Worm (Caenorhabditis elegans) whole organism, L1 larva: Measurements from ENCODE around the gene sams-5.

ENCODE experiments used
- C04F5.9 ChIP-seq: sonication (generic microtip); optimal IDR thresholded peaks from 2 replicates; lab custom pipeline; 2016; ENCODE audit warnings: missing genetic modification characterization, missing compliant biosample characterization
- C34B4.2 ChIP-seq: sonication (generic microtip); optimal IDR thresholded peaks from 2 replicates; lab custom pipeline; 2017; ENCODE audit warnings: mild to moderate bottlenecking, missing genetic modification characterization, missing compliant biosample characterization
- F16B12.6 ChIP-seq: fragments of 150-350 bp; optimal IDR thresholded peaks from 2 replicates; lab custom pipeline; 2014; ENCODE audit warnings: missing biosample characterization, missing genetic modification characterization
- Y116A8C.19 ChIP-seq: sonication (generic microtip); optimal IDR thresholded peaks from 2 replicates; lab custom pipeline; 2016; ENCODE audit warnings: missing compliant biosample characterization, missing genetic modification characterization, borderline replicate concordance
- aha-1 ChIP-seq: fragments of 150-350 bp; optimal IDR thresholded peaks from 2 replicates; lab custom pipeline; 2014; ENCODE audit warnings: missing biosample characterization, missing genetic modification characterization
- alr-1 ChIP-seq: fragments of 200-800 bp; sonication (Bioruptor generic); optimal IDR thresholded peaks from 2 replicates; lab custom pipeline; 2018; ENCODE audit warnings: borderline replicate concordance, mild to moderate bottlenecking, missing genetic modification characterization, missing compliant biosample characterization
- ama-1 ChIP-seq: fragments of 150-350 bp; optimal IDR thresholded peaks from 2 replicates; lab custom pipeline; 2014
- ceh-63 ChIP-seq: fragments of 200-800 bp; sonication (Bioruptor generic); optimal IDR thresholded peaks from 2 replicates; lab custom pipeline; 2018; ENCODE audit warnings: mild to moderate bottlenecking, missing genetic modification characterization, missing compliant biosample characterization
- ceh-8 ChIP-seq: fragments of 200-800 bp; sonication (Bioruptor generic); optimal IDR thresholded peaks from 2 replicates; lab custom pipeline; 2018; ENCODE audit warnings: mild to moderate bottlenecking, missing genetic modification characterization, moderate library complexity, missing compliant biosample characterization
- ceh-88 ChIP-seq: fragments of 200-800 bp; sonication (Bioruptor generic); IDR thresholded peaks from 2 replicates; pipeline ENCODE4 v1.3.6; 2022; ENCODE audit warnings: missing genetic modification characterization, missing compliant biosample characterization
- ces-1 ChIP-seq: fragments of 150-350 bp; optimal IDR thresholded peaks from 2 replicates; lab custom pipeline; 2014; ENCODE audit warnings: missing biosample characterization, missing genetic modification reagents, missing genetic modification characterization
- dpl-1 ChIP-seq, 3 experiments: fragments of 150-350 bp in 2 of 3; sonication (generic microtip) in 1 of 3; optimal IDR thresholded peaks; 2 replicates each; lab custom pipeline; 2014 to 2017; ENCODE audit warnings: missing biosample characterization in 3 of 3, missing genetic modification characterization in 3 of 3, missing genetic modification reagents in 3 of 3
- egl-13 ChIP-seq: sonication (generic microtip); optimal IDR thresholded peaks from 2 replicates; lab custom pipeline; 2016; ENCODE audit warnings: missing genotype, missing genetic modification reagents, missing genetic modification characterization, missing compliant biosample characterization
- elt-2 ChIP-seq: sonication (generic microtip); optimal IDR thresholded peaks from 2 replicates; lab custom pipeline; 2016; ENCODE audit warnings: missing genetic modification characterization, mild to moderate bottlenecking, inconsistent platforms, missing compliant biosample characterization, missing genetic modification reagents
- elt-3 ChIP-seq, 6 experiments: fragments of 150-350 bp in 1 of 6; sonication (generic microtip); optimal IDR thresholded peaks; 2 replicates each; lab custom pipeline; 2017 to 2018; ENCODE audit warnings: missing biosample characterization in 6 of 6, missing genetic modification characterization in 6 of 6, inconsistent platforms in 1 of 6
- ets-5 ChIP-seq: fragments of 200-800 bp; sonication (Bioruptor generic); IDR thresholded peaks from 2 replicates; pipeline ENCODE4 v1.3.6; 2022; ENCODE audit warnings: missing genetic modification characterization, missing compliant biosample characterization
- fkh-8 ChIP-seq: sonication (generic microtip); optimal IDR thresholded peaks from 2 replicates; lab custom pipeline; 2016; ENCODE audit warnings: mild to moderate bottlenecking, missing genetic modification characterization, missing compliant biosample characterization
- fos-1 ChIP-seq: fragments of 150-350 bp; optimal IDR thresholded peaks from 2 replicates; lab custom pipeline; 2014; ENCODE audit warnings: missing biosample characterization, missing genetic modification characterization
- grh-1 ChIP-seq: fragments of 200-800 bp; sonication (Bioruptor generic); IDR thresholded peaks from 2 replicates; pipeline ENCODE4 v1.3.6; 2022; ENCODE audit warnings: missing genetic modification reagents, missing genetic modification characterization, missing compliant biosample characterization
- hlh-17 ChIP-seq: fragments of 200-800 bp; sonication (Bioruptor generic); optimal IDR thresholded peaks from 2 replicates; lab custom pipeline; 2018; ENCODE audit warnings: missing genetic modification characterization, mild to moderate bottlenecking, missing compliant biosample characterization, moderate library complexity, borderline replicate concordance
- hpl-2 ChIP-seq: fragments of 150-350 bp; optimal IDR thresholded peaks from 2 replicates; lab custom pipeline; 2014; ENCODE audit warnings: missing biosample characterization, missing genetic modification reagents, missing genetic modification characterization
- irx-1 ChIP-seq: sonication (generic microtip); optimal IDR thresholded peaks from 2 replicates; lab custom pipeline; 2016; ENCODE audit warnings: missing genetic modification characterization, missing compliant biosample characterization
- lin-13 ChIP-seq: fragments of 150-350 bp; optimal IDR thresholded peaks from 2 replicates; lab custom pipeline; 2014; ENCODE audit warnings: missing biosample characterization, missing genetic modification reagents, missing genetic modification characterization
- lin-14 ChIP-seq: fragments of 200-800 bp; sonication (Bioruptor generic); optimal IDR thresholded peaks from 2 replicates; lab custom pipeline; 2018; ENCODE audit warnings: mild to moderate bottlenecking, missing genetic modification characterization, moderate library complexity, missing compliant biosample characterization
- lin-15B ChIP-seq: fragments of 150-350 bp; sonication (generic microtip); optimal IDR thresholded peaks from 3 replicates; lab custom pipeline; 2014; ENCODE audit warnings: missing biosample characterization, missing genetic modification characterization
- lin-39 ChIP-seq: fragments of 150-350 bp; optimal IDR thresholded peaks from 2 replicates; lab custom pipeline; 2014; ENCODE audit warnings: missing biosample characterization, missing genetic modification reagents, missing genetic modification characterization
- mab-9 ChIP-seq: fragments of 200-800 bp; sonication (Bioruptor generic); IDR thresholded peaks from 2 replicates; pipeline ENCODE4 v1.3.6; 2022; ENCODE audit warnings: missing genetic modification reagents, missing genetic modification characterization, missing compliant biosample characterization
- mdl-1 ChIP-seq, 2 experiments: fragments of 150-350 bp; optimal IDR thresholded peaks; 2 replicates each; lab custom pipeline; 2014 to 2017; ENCODE audit warnings: missing biosample characterization in 2 of 2, missing genetic modification characterization in 2 of 2, inconsistent platforms in 1 of 2
- mef-2 ChIP-seq: fragments of 150-350 bp; optimal IDR thresholded peaks from 2 replicates; lab custom pipeline; 2014; ENCODE audit warnings: missing biosample characterization, missing genetic modification characterization
- mep-1 ChIP-seq: fragments of 150-350 bp; optimal IDR thresholded peaks from 2 replicates; lab custom pipeline; 2014; ENCODE audit warnings: missing biosample characterization, missing genetic modification characterization
- nhr-11 ChIP-seq: fragments of 150-350 bp; optimal IDR thresholded peaks from 2 replicates; lab custom pipeline; 2014; ENCODE audit warnings: missing biosample characterization, missing genetic modification characterization
- nhr-19 ChIP-seq: fragments of 200-800 bp; sonication (Bioruptor generic); conservative IDR thresholded peaks from 2 replicates; pipeline ENCODE4 v1.3.6; 2022; ENCODE audit warnings: missing genetic modification characterization, missing compliant biosample characterization
- nhr-20 ChIP-seq: sonication (generic microtip); optimal IDR thresholded peaks from 2 replicates; lab custom pipeline; 2016; ENCODE audit warnings: mild to moderate bottlenecking, missing genetic modification characterization, missing compliant biosample characterization
- nhr-28 ChIP-seq: fragments of 150-350 bp; optimal IDR thresholded peaks from 2 replicates; lab custom pipeline; 2014; ENCODE audit warnings: missing biosample characterization, missing genetic modification characterization
- nhr-47 ChIP-seq: sonication (generic microtip); optimal IDR thresholded peaks from 2 replicates; lab custom pipeline; 2016; ENCODE audit warnings: mild to moderate bottlenecking, missing genetic modification characterization, moderate library complexity, missing compliant biosample characterization
- nhr-90 ChIP-seq: sonication (generic microtip); optimal IDR thresholded peaks from 2 replicates; lab custom pipeline; 2016; ENCODE audit warnings: mild to moderate bottlenecking, missing genetic modification characterization, missing compliant biosample characterization; ENCODE audit not compliant: poor library complexity
- pax-3 ChIP-seq: fragments of 200-800 bp; sonication (Bioruptor generic); optimal IDR thresholded peaks from 2 replicates; lab custom pipeline; 2018; ENCODE audit warnings: mild to moderate bottlenecking, missing genetic modification characterization, moderate library complexity, missing compliant biosample characterization
- pqm-1 ChIP-seq: sonication (generic microtip); optimal IDR thresholded peaks from 3 replicates; lab custom pipeline; 2017; ENCODE audit warnings: missing biosample characterization, missing genetic modification characterization
- rnt-1 ChIP-seq: sonication (generic microtip); optimal IDR thresholded peaks from 2 replicates; lab custom pipeline; 2016; ENCODE audit warnings: mild to moderate bottlenecking, missing genetic modification characterization, moderate library complexity, missing compliant biosample characterization
- snpc-4 ChIP-seq: fragments of 150-350 bp; optimal IDR thresholded peaks from 2 replicates; lab custom pipeline; 2014; ENCODE audit warnings: missing biosample characterization, missing genetic modification characterization
- snu-23 ChIP-seq: sonication (generic microtip); optimal IDR thresholded peaks from 2 replicates; lab custom pipeline; 2016; ENCODE audit warnings: missing genetic modification characterization, missing compliant biosample characterization
- sox-4 ChIP-seq: sonication (generic microtip); optimal IDR thresholded peaks from 2 replicates; lab custom pipeline; 2016; ENCODE audit warnings: missing genetic modification characterization, missing compliant biosample characterization
- swsn-7 ChIP-seq: sonication (generic microtip); optimal IDR thresholded peaks from 2 replicates; lab custom pipeline; 2016; ENCODE audit warnings: missing genetic modification characterization, missing compliant biosample characterization
- tlp-1 ChIP-seq: fragments of 150-350 bp; optimal IDR thresholded peaks from 2 replicates; lab custom pipeline; 2014; ENCODE audit warnings: missing biosample characterization, missing genetic modification characterization
- unc-30 ChIP-seq: sonication (generic microtip); optimal IDR thresholded peaks from 2 replicates; lab custom pipeline; 2017; ENCODE audit warnings: missing biosample characterization, missing genetic modification characterization
- unc-62 ChIP-seq: fragments of 150-350 bp; optimal IDR thresholded peaks from 2 replicates; lab custom pipeline; 2014; ENCODE audit warnings: missing biosample characterization, missing genetic modification reagents, missing genetic modification characterization
- unc-86 ChIP-seq: sonication (generic microtip); optimal IDR thresholded peaks from 2 replicates; lab custom pipeline; 2016; ENCODE audit warnings: missing genetic modification characterization, missing compliant biosample characterization
- unc-98 ChIP-seq: fragments of 200-800 bp; sonication (Bioruptor generic); IDR thresholded peaks from 2 replicates; pipeline ENCODE4 v1.3.6; 2022; ENCODE audit warnings: missing genetic modification characterization, missing compliant biosample characterization
- vab-15 ChIP-seq: sonication (generic microtip); optimal IDR thresholded peaks from 2 replicates; lab custom pipeline; 2017; ENCODE audit warnings: missing genotype, mild to moderate bottlenecking, missing genetic modification characterization, missing compliant biosample characterization
- zag-1 ChIP-seq: fragments of 150-350 bp; optimal IDR thresholded peaks from 2 replicates; lab custom pipeline; 2014; ENCODE audit warnings: missing biosample characterization, missing genetic modification characterization
- zip-4 ChIP-seq: fragments of 200-800 bp; sonication (Bioruptor generic); optimal IDR thresholded peaks from 2 replicates; lab custom pipeline; 2018; ENCODE audit warnings: mild to moderate bottlenecking, missing genetic modification characterization, moderate library complexity, missing compliant biosample characterization
- ztf-4 ChIP-seq: fragments of 150-350 bp; optimal IDR thresholded peaks from 2 replicates; lab custom pipeline; 2014; ENCODE audit warnings: missing biosample characterization, missing genetic modification characterization

The sams-5 gene

DNA sequence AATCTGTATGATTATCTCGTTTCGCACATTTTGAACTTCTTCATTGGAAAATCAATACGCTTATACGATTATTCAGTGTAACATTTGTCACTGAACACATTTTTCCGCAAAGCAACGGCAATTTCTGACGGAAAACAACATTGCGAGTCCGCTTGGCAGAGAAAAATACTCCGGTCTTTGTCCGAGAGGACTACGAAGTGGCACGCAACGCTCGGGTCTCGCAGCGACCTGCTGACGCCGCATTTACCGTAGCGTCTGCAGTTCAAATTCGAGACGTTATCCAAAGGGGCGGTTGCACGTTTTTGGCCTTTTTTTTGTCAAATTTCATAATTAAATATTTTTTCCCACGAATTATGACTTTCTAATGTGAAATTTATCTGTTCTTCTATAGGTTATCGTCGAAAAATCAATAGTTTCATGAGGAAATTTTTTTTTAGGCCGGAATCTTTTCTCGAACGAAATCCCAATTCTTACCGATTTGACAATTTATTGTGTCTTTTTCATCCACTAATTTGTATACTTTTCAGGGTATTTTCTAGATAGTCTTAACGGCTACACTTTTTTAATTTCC, 44.4 kb upstream of the sams-5 start, which contains the start of gene sqd-1:
TSS of gene sqd-1 (plus strand) at position 521 of the 571 bp plus-strand sequence.
- TF ChIP-seq dpl-1 (GFP tag; optimal IDR thresholded peaks at IDR 0.05; lab: Kevin White, UChicago): peak; percentile 86 to 88 (median 88)
- TF ChIP-seq snu-23 (GFP tag; lab: Kevin White, UChicago): peak; percentile 98
- TF ChIP-seq mep-1 (tag; lab: Kevin White, UChicago): peak; percentile 95
- 0 out of 2 replicates have a peak, but pooled peaks have one; percentile 13 for TF ChIP-seq ets-5 (GFP tag; lab: Robert Waterston, UW)
- peak; percentile 8 for TF ChIP-seq zag-1
- TF ChIP-seq hpl-2 (GFP tag; lab: Kevin White, UChicago): peak; percentile 60
- TF ChIP-seq lin-13 (GFP tag; lab: Kevin White, UChicago): peak; percentile 95
- peak; percentile 84 for TF ChIP-seq aha-1 (tag; lab: Kevin White, UChicago)
- peak; percentile 67; the same call in 1 of the 2 replicates for TF ChIP-seq unc-98
- TF ChIP-seq egl-13 (tag; lab: Kevin White, UChicago): peak; percentile 96
- no peak for TF ChIP-seq alr-1 (tag; lab: Kevin White, UChicago)
- peak; percentile 98 for TF ChIP-seq nhr-90 (tag; lab: Kevin White, UChicago)
- TF ChIP-seq F16B12.6 (tag; lab: Kevin White, UChicago): peak; percentile 71
- TF ChIP-seq lin-14: peak; percentile 95
- TF ChIP-seq pax-3 (tag; lab: Kevin White, UChicago): peak; percentile 95
- peak; percentile 98 for TF ChIP-seq rnt-1 (tag; lab: Kevin White, UChicago)
- TF ChIP-seq lin-15B (tag; lab: Kevin White, UChicago): peak; percentile 95
- TF ChIP-seq tlp-1: no peak
- TF ChIP-seq mdl-1 (tag; optimal IDR thresholded peaks at IDR 0.05; lab: Kevin White, UChicago): peak in 1 of 2 experiments; percentile 92
- peak; percentile 98 for TF ChIP-seq ceh-8
- peak; percentile 92 for TF ChIP-seq mef-2 (tag; lab: Kevin White, UChicago)
- TF ChIP-seq unc-30 (tag; lab: Kevin White, UChicago): no peak
- TF ChIP-seq hlh-17 (GFP tag; lab: Kevin White, UChicago): no peak
- TF ChIP-seq pqm-1 (tag; lab: Kevin White, UChicago): no peak
- TF ChIP-seq snpc-4 (tag; lab: Kevin White, UChicago): peak; percentile 82
- TF ChIP-seq grh-1: peak; percentile 97
- TF ChIP-seq C34B4.2 (tag; lab: Kevin White, UChicago): peak; percentile 85
- TF ChIP-seq ceh-88 (GFP tag; lab: Robert Waterston, UW): peak; percentile 93
- TF ChIP-seq fos-1 (tag; lab: Kevin White, UChicago): peak; percentile 73
- peak; percentile 8 for TF ChIP-seq Y116A8C.19
- no peak for TF ChIP-seq unc-62
- peak in 5 of 6 experiments; percentile 74 to 94 (median 86) for TF ChIP-seq elt-3 (tag; optimal IDR thresholded peaks at IDR 0.05; lab: Kevin White, UChicago)
- peak; percentile 95 for TF ChIP-seq ztf-4 (tag; lab: Kevin White, UChicago)
- peak; percentile 88 for TF ChIP-seq elt-2 (tag; lab: Kevin White, UChicago)
- peak; percentile 97 for TF ChIP-seq unc-86 (tag; lab: Kevin White, UChicago)
- TF ChIP-seq zip-4 (GFP tag; lab: Kevin White, UChicago): peak; percentile 94
- no peak for TF ChIP-seq ces-1 (GFP tag; lab: Kevin White, UChicago)
- TF ChIP-seq ama-1 (lab: Kevin White, UChicago): peak; percentile 85
- peak; percentile 93 for TF ChIP-seq vab-15
- TF ChIP-seq nhr-20 (tag; lab: Kevin White, UChicago): peak; percentile 98
- peak; percentile 92 for TF ChIP-seq lin-39 (tag; lab: Kevin White, UChicago)
- peak; percentile 94 for TF ChIP-seq fkh-8 (tag; lab: Kevin White, UChicago)
- peak; percentile 74 for TF ChIP-seq nhr-11 (tag; lab: Kevin White, UChicago)
- no peak for TF ChIP-seq nhr-28 (tag; lab: Kevin White, UChicago)
- TF ChIP-seq sox-4: peak; percentile 92
- TF ChIP-seq mab-9: peak; percentile 96
- TF ChIP-seq ceh-63: peak; percentile 93
- TF ChIP-seq nhr-19: peak; percentile 98
- peak; percentile 92 for TF ChIP-seq C04F5.9 (tag; lab: Kevin White, UChicago)
- peak; percentile 98 for TF ChIP-seq swsn-7 (tag; lab: Kevin White, UChicago)
- peak; percentile 98 for TF ChIP-seq nhr-47 (tag; lab: Kevin White, UChicago)
- peak; percentile 95 for TF ChIP-seq irx-1
